Fruit fly (Drosophila melanogaster) whole organism, prepupa: ENCODE data around the gene CG46317.

Experiments used
- CG16779 ChIP-seq: fragments of 200-800 bp; sonication (Bioruptor generic); optimal IDR thresholded peaks from 3 replicates; lab custom pipeline; 2017; ENCODE audit warnings: missing biosample characterization, mild to moderate bottlenecking, missing genetic modification characterization
- CG34406 ChIP-seq: fragments of 200-800 bp; sonication (Bioruptor generic); optimal IDR thresholded peaks from 3 replicates; lab custom pipeline; 2016; ENCODE audit warnings: missing biosample characterization, missing genetic modification characterization
- CG4318 ChIP-seq: fragments of 200-800 bp; sonication (Bioruptor generic); optimal IDR thresholded peaks from 3 replicates; lab custom pipeline; 2017; ENCODE audit warnings: missing biosample characterization, mild to moderate bottlenecking, missing genetic modification characterization
- CG8319 ChIP-seq: fragments of 200-800 bp; sonication (Bioruptor generic); optimal IDR thresholded peaks from 3 replicates; lab custom pipeline; 2016; ENCODE audit warnings: missing biosample characterization, missing genetic modification characterization
- Gug ChIP-seq: fragments of 200-800 bp; sonication (Bioruptor generic); IDR thresholded peaks from 2 replicates; pipeline ENCODE4 v1.3.6; 2022; ENCODE audit warnings: missing biosample characterization, missing genetic modification characterization
- achi ChIP-seq: fragments of 200-800 bp; sonication (Bioruptor generic); optimal IDR thresholded peaks from 3 replicates; lab custom pipeline; 2016; ENCODE audit warnings: missing biosample characterization, missing genetic modification characterization
- acj6 ChIP-seq: fragments of 200-800 bp; sonication (Bioruptor generic); optimal IDR thresholded peaks from 3 replicates; lab custom pipeline; 2016; ENCODE audit warnings: missing biosample characterization, missing genetic modification characterization
- dac ChIP-seq: fragments of 200-800 bp; sonication (Bioruptor generic); optimal IDR thresholded peaks from 2 replicates; lab custom pipeline; 2017; ENCODE audit warnings: missing biosample characterization, mild to moderate bottlenecking, missing genetic modification characterization
- topi ChIP-seq: fragments of 200-800 bp; sonication (Bioruptor generic); optimal IDR thresholded peaks from 3 replicates; lab custom pipeline; 2016; ENCODE audit warnings: missing biosample characterization, missing genetic modification characterization

- TF ChIP-seq Gug (GFP tag; lab: Robert Waterston, UW) (no peak), CG34406 (GFP tag; lab: Kevin White, UChicago) (no peak), CG4318 (no peak), CG8319 (no peak), CG16779 (tag; lab: Kevin White, UChicago) (no peak), achi (GFP tag; lab: Kevin White, UChicago) (no peak), acj6 (GFP tag; lab: Kevin White, UChicago) (no peak), dac (no peak), topi (GFP tag; lab: Kevin White, UChicago) (no peak)
These were observed 28.3 kb downstream of the CG46317 start, which contains the start of gene CG9400 for dm6 chrX:14289293-14289692.
